Worm (Caenorhabditis elegans) whole organism, early embryonic: ENCODE results near the gene R11E3.2.

Source experiments
- B0310.2 ChIP-seq: sonication (generic microtip); optimal IDR thresholded peaks from 2 replicates; lab custom pipeline; 2016; ENCODE audit warnings: mild to moderate bottlenecking, missing genetic modification characterization, missing compliant biosample characterization
- F13C5.2 ChIP-seq: sonication (generic microtip); optimal IDR thresholded peaks from 2 replicates; lab custom pipeline; 2017; ENCODE audit warnings: mild to moderate bottlenecking, missing genetic modification characterization, inconsistent platforms, missing compliant biosample characterization
- aly-1 ChIP-seq: sonication (generic microtip); optimal IDR thresholded peaks from 2 replicates; lab custom pipeline; 2016; ENCODE audit warnings: missing genetic modification characterization, missing compliant biosample characterization
- ama-1 ChIP-seq: fragments of 150-350 bp; optimal IDR thresholded peaks from 2 replicates; lab custom pipeline; 2014
- ceh-13 ChIP-seq: fragments of 200-800 bp; sonication (Bioruptor generic); optimal IDR thresholded peaks from 2 replicates; lab custom pipeline; 2018; ENCODE audit warnings: mild to moderate bottlenecking, missing genetic modification characterization, missing compliant biosample characterization
- ceh-36 ChIP-seq: sonication (generic microtip); optimal IDR thresholded peaks from 2 replicates; lab custom pipeline; 2016; ENCODE audit warnings: missing genetic modification characterization, inconsistent platforms, missing compliant biosample characterization
- ets-7 ChIP-seq: sonication (generic microtip); optimal IDR thresholded peaks from 2 replicates; lab custom pipeline; 2016; ENCODE audit warnings: missing genotype, missing genetic modification characterization, missing compliant biosample characterization
- flt-1 ChIP-seq: fragments of 200-800 bp; sonication (Bioruptor generic); IDR thresholded peaks from 2 replicates; pipeline ENCODE4 v1.3.6; 2022; ENCODE audit warnings: missing genetic modification characterization, missing compliant biosample characterization
- hmbx-1 ChIP-seq: sonication (generic microtip); optimal IDR thresholded peaks from 2 replicates; lab custom pipeline; 2016; ENCODE audit warnings: mild to moderate bottlenecking, missing genetic modification characterization, missing compliant biosample characterization
- hmg-4 ChIP-seq: fragments of 200-800 bp; sonication (Bioruptor generic); optimal IDR thresholded peaks from 2 replicates; lab custom pipeline; 2018; ENCODE audit warnings: mild to moderate bottlenecking, missing genetic modification characterization, missing compliant biosample characterization
- hnd-1 ChIP-seq: sonication (generic microtip); optimal IDR thresholded peaks from 2 replicates; lab custom pipeline; 2016; ENCODE audit warnings: missing genetic modification characterization, missing compliant biosample characterization
- pes-1 ChIP-seq: fragments of 200-800 bp; sonication (Bioruptor generic); IDR thresholded peaks from 2 replicates; pipeline ENCODE4 v1.3.6; 2022; ENCODE audit warnings: missing genetic modification reagents, missing genetic modification characterization, missing compliant biosample characterization
- scrt-1 ChIP-seq: fragments of 200-800 bp; sonication (Bioruptor generic); IDR thresholded peaks from 2 replicates; pipeline ENCODE4 v1.3.6; 2022; ENCODE audit warnings: missing genetic modification characterization, missing compliant biosample characterization
- sea-1 ChIP-seq: fragments of 200-800 bp; sonication (Bioruptor generic); conservative IDR thresholded peaks from 2 replicates; pipeline ENCODE4 v1.3.6; 2022; ENCODE audit warnings: missing genetic modification characterization, missing compliant biosample characterization
- tbx-11 ChIP-seq: fragments of 200-800 bp; sonication (Bioruptor generic); IDR thresholded peaks from 2 replicates; pipeline ENCODE4 v1.3.6; 2022; ENCODE audit warnings: missing genetic modification characterization, missing compliant biosample characterization
- tbx-37 ChIP-seq: fragments of 200-800 bp; sonication (Bioruptor generic); conservative IDR thresholded peaks from 2 replicates; pipeline ENCODE4 v1.3.6; 2022; ENCODE audit warnings: missing genetic modification reagents, missing genetic modification characterization, missing compliant biosample characterization
- tra-4 ChIP-seq: sonication (generic microtip); optimal IDR thresholded peaks from 2 replicates; lab custom pipeline; 2017; ENCODE audit warnings: missing genetic modification characterization, missing compliant biosample characterization

The R11E3.2 gene

ce11 chrIV:4809397-4809796, 37.5 kb downstream of the R11E3.2 start, which contains the start of gene ubxn-6:
TSS of gene ubxn-6 (minus strand) at chrIV:4809497.
- no peak for TF ChIP-seq ama-1 (lab: Kevin White, UChicago)
- TF ChIP-seq ceh-36 (tag; lab: Kevin White, UChicago), result no peak

DNA sequence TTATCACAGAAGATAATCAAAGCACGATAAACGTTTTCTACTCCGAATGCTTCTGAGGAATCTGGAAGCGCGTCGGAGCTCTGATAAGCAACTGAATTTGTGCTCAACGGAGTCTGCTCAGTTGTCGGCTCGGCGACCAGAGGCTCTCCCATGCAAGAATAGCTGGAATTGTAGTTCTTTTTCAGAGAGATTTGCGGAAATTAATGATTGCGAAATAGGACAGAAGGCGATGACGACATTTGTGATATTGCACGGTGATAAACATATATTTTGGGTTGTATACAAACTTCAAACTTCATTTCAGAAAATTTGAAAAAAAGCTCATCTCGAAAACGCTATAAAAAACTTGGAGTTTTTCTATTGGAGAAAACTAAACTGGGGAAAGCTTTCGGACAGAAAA, 37.9 kb downstream of the R11E3.2 start, which contains the start of gene H06H21.37:
Gene H06H21.37 (minus strand): TSS at position 162 of the 400 bp plus-strand sequence.
- TF ChIP-seq ama-1 (lab: Kevin White, UChicago), result no peak
- TF ChIP-seq scrt-1 (GFP tag; lab: Robert Waterston, UW), result no peak
- TF ChIP-seq F13C5.2, result no peak
- no peak for TF ChIP-seq sea-1 (GFP tag; lab: Robert Waterston, UW)
- no peak for TF ChIP-seq tra-4
- no peak for TF ChIP-seq aly-1 (tag; lab: Kevin White, UChicago)
- TF ChIP-seq ceh-13 (GFP tag; lab: Kevin White, UChicago), result no peak
- no peak for TF ChIP-seq flt-1 (GFP tag; lab: Robert Waterston, UW)
- no peak for TF ChIP-seq pes-1 (GFP tag; lab: Robert Waterston, UW)
- TF ChIP-seq hnd-1 (tag; lab: Kevin White, UChicago), result no peak
- TF ChIP-seq B0310.2 (tag; lab: Kevin White, UChicago), result no peak
- TF ChIP-seq hmg-4 (GFP tag; lab: Kevin White, UChicago), result no peak
- no peak for TF ChIP-seq ceh-36 (tag; lab: Kevin White, UChicago)
- TF ChIP-seq hmbx-1 (tag; lab: Kevin White, UChicago), result no peak
- no peak for TF ChIP-seq ets-7 (tag; lab: Kevin White, UChicago)
- TF ChIP-seq tbx-11 (GFP tag; lab: Robert Waterston, UW), result no peak

DNA sequence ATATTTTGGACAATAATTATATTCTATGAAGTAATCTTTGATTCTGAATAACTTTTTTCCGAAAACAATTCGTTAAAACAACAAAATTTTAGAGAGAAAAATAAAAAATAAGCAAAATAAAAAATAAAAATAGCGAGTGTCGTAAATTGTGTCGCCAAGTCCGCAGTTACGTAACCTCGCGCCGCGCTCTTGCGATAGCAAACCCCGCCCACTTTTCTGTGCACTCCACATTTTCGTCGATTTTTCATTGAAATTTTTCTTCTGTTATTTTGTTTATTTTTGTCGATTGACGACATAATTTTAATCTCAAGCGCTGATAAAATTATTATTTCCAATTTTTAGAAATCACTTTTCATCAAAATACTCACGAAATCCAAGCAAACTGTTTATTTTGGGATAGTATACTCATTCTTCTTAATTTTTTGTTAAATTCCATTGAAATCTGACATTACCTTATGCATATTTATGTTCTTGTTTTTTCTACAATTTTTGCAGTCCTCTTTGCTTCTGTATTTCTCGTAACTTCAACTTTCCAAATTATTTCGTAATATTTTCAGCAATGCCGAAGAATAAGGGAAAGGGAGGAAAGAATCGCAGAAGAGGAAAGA, 38.6 kb downstream of the R11E3.2 start, which contains the start of gene eif-1.A:
Gene eif-1.A (plus strand): TSS at position 558 of the 608 bp plus-strand sequence.
- peak; percentile 58 for TF ChIP-seq F13C5.2
- no peak for TF ChIP-seq ets-7 (tag; lab: Kevin White, UChicago)
- TF ChIP-seq tbx-37 (GFP tag; lab: Robert Waterston, UW), result 0 out of 2 replicates have a peak, but pooled peaks have one; percentile 22
- no peak for TF ChIP-seq hmg-4 (GFP tag; lab: Kevin White, UChicago)
- TF ChIP-seq tbx-11 (GFP tag; lab: Robert Waterston, UW), result no peak

- TF ChIP-seq flt-1 (GFP tag; lab: Robert Waterston, UW) (no peak), pes-1 (GFP tag; lab: Robert Waterston, UW) (no peak), aly-1 (tag; lab: Kevin White, UChicago) (no peak), ceh-13 (GFP tag; lab: Kevin White, UChicago) (no peak), hmbx-1 (tag; lab: Kevin White, UChicago) (no peak), F13C5.2 (no peak), ceh-36 (tag; lab: Kevin White, UChicago) (no peak), ama-1 (lab: Kevin White, UChicago) (no peak), hnd-1 (tag; lab: Kevin White, UChicago) (no peak), tra-4 (no peak), tbx-37 (GFP tag; lab: Robert Waterston, UW) (no peak), scrt-1 (GFP tag; lab: Robert Waterston, UW) (no peak)
These were observed 40.0 kb downstream of the R11E3.2 start, which contains the start of gene srw-95 for ce11 chrIV:4811863-4812262. TSS of gene srw-95 (plus strand) at chrIV:4812075.

DNA sequence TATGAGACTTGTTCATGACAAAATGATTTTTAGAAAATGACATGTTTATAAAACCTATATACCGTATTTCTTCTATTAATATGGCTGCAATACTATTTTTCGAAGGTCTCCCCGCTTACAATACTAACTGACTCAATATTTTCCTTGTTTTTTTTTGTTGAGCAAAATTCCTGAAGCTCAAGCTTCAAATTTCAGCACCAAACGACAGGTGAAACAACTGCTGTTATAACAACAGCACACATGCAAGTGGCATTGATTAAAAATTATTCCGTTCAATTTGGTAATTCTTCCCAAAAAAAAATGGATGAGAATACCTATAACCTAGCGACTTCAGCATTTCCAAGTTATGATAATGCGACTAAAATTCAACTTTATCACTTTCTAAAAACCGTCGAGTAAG, 42.3 kb downstream of the R11E3.2 start, which contains the start of gene srw-94:
Gene srw-94 (plus strand): TSS at position 301 of the 400 bp plus-strand sequence.
- TF ChIP-seq F13C5.2, result no peak
- TF ChIP-seq tra-4, result no peak
- no peak for TF ChIP-seq tbx-37 (GFP tag; lab: Robert Waterston, UW)
- TF ChIP-seq ceh-36 (tag; lab: Kevin White, UChicago), result no peak
- TF ChIP-seq pes-1 (GFP tag; lab: Robert Waterston, UW), result no peak
- TF ChIP-seq sea-1 (GFP tag; lab: Robert Waterston, UW), result no peak
- no peak for TF ChIP-seq scrt-1 (GFP tag; lab: Robert Waterston, UW)
- no peak for TF ChIP-seq B0310.2 (tag; lab: Kevin White, UChicago)
- TF ChIP-seq tbx-11 (GFP tag; lab: Robert Waterston, UW), result no peak
- no peak for TF ChIP-seq aly-1 (tag; lab: Kevin White, UChicago)
- no peak for TF ChIP-seq hmbx-1 (tag; lab: Kevin White, UChicago)
- no peak for TF ChIP-seq ama-1 (lab: Kevin White, UChicago)
- TF ChIP-seq hmg-4 (GFP tag; lab: Kevin White, UChicago), result no peak
- TF ChIP-seq ets-7 (tag; lab: Kevin White, UChicago), result no peak
- TF ChIP-seq flt-1 (GFP tag; lab: Robert Waterston, UW), result no peak
- no peak for TF ChIP-seq ceh-13 (GFP tag; lab: Kevin White, UChicago)
- no peak for TF ChIP-seq hnd-1 (tag; lab: Kevin White, UChicago)

- TF ChIP-seq F13C5.2, result no peak
- TF ChIP-seq hmbx-1 (tag; lab: Kevin White, UChicago), result no peak
- no peak for TF ChIP-seq tra-4
- TF ChIP-seq tbx-11 (GFP tag; lab: Robert Waterston, UW), result no peak
- no peak for TF ChIP-seq ets-7 (tag; lab: Kevin White, UChicago)
- no peak for TF ChIP-seq ama-1 (lab: Kevin White, UChicago)
- TF ChIP-seq hnd-1 (tag; lab: Kevin White, UChicago), result no peak
- TF ChIP-seq ceh-36 (tag; lab: Kevin White, UChicago), result no peak
- TF ChIP-seq sea-1 (GFP tag; lab: Robert Waterston, UW), result no peak
- no peak for TF ChIP-seq scrt-1 (GFP tag; lab: Robert Waterston, UW)
- no peak for TF ChIP-seq hmg-4 (GFP tag; lab: Kevin White, UChicago)
- no peak for TF ChIP-seq B0310.2 (tag; lab: Kevin White, UChicago)
- no peak for TF ChIP-seq flt-1 (GFP tag; lab: Robert Waterston, UW)
- no peak for TF ChIP-seq aly-1 (tag; lab: Kevin White, UChicago)
- TF ChIP-seq pes-1 (GFP tag; lab: Robert Waterston, UW), result no peak
- no peak for TF ChIP-seq ceh-13 (GFP tag; lab: Kevin White, UChicago)
- no peak for TF ChIP-seq tbx-37 (GFP tag; lab: Robert Waterston, UW)
These were observed 49.2 kb downstream of the R11E3.2 start, which contains the start of gene H06H21.8 for ce11 chrIV:4821054-4821453. TSS of gene H06H21.8 (minus strand) at chrIV:4821131.
